Worm (Caenorhabditis elegans) whole organism, early embryonic: ENCODE results near the gene lsy-12.

Experiments
- F13C5.2 ChIP-seq: sonication (generic microtip); optimal IDR thresholded peaks from 2 replicates; lab custom pipeline; 2017; ENCODE audit warnings: mild to moderate bottlenecking, missing genetic modification characterization, inconsistent platforms, missing compliant biosample characterization
- ama-1 ChIP-seq: fragments of 150-350 bp; optimal IDR thresholded peaks from 2 replicates; lab custom pipeline; 2014
- ceh-13 ChIP-seq: fragments of 200-800 bp; sonication (Bioruptor generic); optimal IDR thresholded peaks from 2 replicates; lab custom pipeline; 2018; ENCODE audit warnings: mild to moderate bottlenecking, missing genetic modification characterization, missing compliant biosample characterization
- hmbx-1 ChIP-seq: sonication (generic microtip); optimal IDR thresholded peaks from 2 replicates; lab custom pipeline; 2016; ENCODE audit warnings: mild to moderate bottlenecking, missing genetic modification characterization, missing compliant biosample characterization
- hnd-1 ChIP-seq: sonication (generic microtip); optimal IDR thresholded peaks from 2 replicates; lab custom pipeline; 2016; ENCODE audit warnings: missing genetic modification characterization, missing compliant biosample characterization
- tbx-11 ChIP-seq: fragments of 200-800 bp; sonication (Bioruptor generic); IDR thresholded peaks from 2 replicates; pipeline ENCODE4 v1.3.6; 2022; ENCODE audit warnings: missing genetic modification characterization, missing compliant biosample characterization
- tbx-37 ChIP-seq: fragments of 200-800 bp; sonication (Bioruptor generic); conservative IDR thresholded peaks from 2 replicates; pipeline ENCODE4 v1.3.6; 2022; ENCODE audit warnings: missing genetic modification reagents, missing genetic modification characterization, missing compliant biosample characterization

DNA sequence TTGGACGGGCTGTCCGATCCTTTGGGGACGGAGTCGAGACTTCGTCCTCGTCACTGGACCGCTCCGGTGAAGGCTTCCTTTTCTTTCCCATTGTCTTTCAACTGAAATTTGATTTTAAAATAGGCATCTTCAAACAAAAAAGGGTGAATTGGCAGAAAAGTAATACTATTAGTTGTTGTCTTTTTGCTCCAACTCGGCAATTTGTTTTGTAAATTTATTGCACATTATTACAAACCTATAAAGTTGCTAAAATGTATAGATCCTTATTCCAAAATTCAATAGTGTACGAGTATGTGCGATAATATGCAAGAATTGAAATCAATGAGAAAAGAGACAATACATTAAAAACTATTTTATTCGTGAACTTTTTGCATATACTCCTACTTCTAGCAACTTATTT, at the start of gene lsy-12:
- TF ChIP-seq tbx-11 (GFP tag; lab: Robert Waterston, UW) (no peak), ceh-13 (GFP tag; lab: Kevin White, UChicago) (no peak), hnd-1 (no peak), ama-1 (lab: Kevin White, UChicago) (no peak), F13C5.2 (tag; lab: Kevin White, UChicago) (no peak), hmbx-1 (no peak), tbx-37 (no peak)
